Fruit fly (Drosophila melanogaster) whole organism, embryonic: ENCODE measurements around the gene betaTub65B.
A peak's percentile ranks its signal among the peaks of the same experiment; 100 is the strongest.

ENCODE experiments used
- Aef1 ChIP-seq: fragments of 200-800 bp; sonication (Bioruptor generic); IDR thresholded peaks from 3 replicates; pipeline ENCODE4 v1.3.6; 2022; ENCODE audit warnings: missing biosample characterization, missing genetic modification characterization
- Bgb ChIP-seq: fragments of 200-800 bp; sonication (Bioruptor generic); IDR thresholded peaks from 2 replicates; pipeline ENCODE4 v1.3.6; 2022; ENCODE audit warnings: missing biosample characterization, missing genetic modification characterization; ENCODE audit not compliant: partially characterized antibody
- CG10543 ChIP-seq: fragments of 200-800 bp; sonication (Bioruptor generic); optimal IDR thresholded peaks from 3 replicates; lab custom pipeline; 2017; ENCODE audit warnings: missing biosample characterization, mild to moderate bottlenecking, missing genetic modification characterization, moderate library complexity
- CG11085 ChIP-seq: fragments of 200-800 bp; sonication (Bioruptor generic); IDR thresholded peaks from 2 replicates; pipeline ENCODE4 v1.3.6; 2022; ENCODE audit warnings: missing biosample characterization, missing genetic modification characterization
- CG12236 ChIP-seq: fragments of 200-800 bp; sonication (Bioruptor generic); optimal IDR thresholded peaks from 2 replicates; lab custom pipeline; 2016; ENCODE audit warnings: missing biosample characterization, missing genetic modification characterization
- CG12659 ChIP-seq: fragments of 200-800 bp; sonication (Bioruptor generic); optimal IDR thresholded peaks from 3 replicates; lab custom pipeline; 2017; ENCODE audit warnings: mild to moderate bottlenecking, missing biosample characterization, missing genetic modification reagents, missing genetic modification characterization
- CG12769 ChIP-seq: fragments of 200-800 bp; sonication (Bioruptor generic); optimal IDR thresholded peaks from 2 replicates; lab custom pipeline; 2019; ENCODE audit warnings: missing biosample characterization, mild to moderate bottlenecking, missing genetic modification characterization, moderate library complexity
- CG15514 ChIP-seq: fragments of 200-800 bp; sonication (Bioruptor generic); optimal IDR thresholded peaks from 3 replicates; lab custom pipeline; 2017; ENCODE audit warnings: missing biosample characterization, missing genetic modification characterization, mild to moderate bottlenecking, moderate library complexity, missing genetic modification reagents
- CG17328 ChIP-seq: fragments of 200-800 bp; sonication (Bioruptor generic); IDR thresholded peaks from 2 replicates; pipeline ENCODE4 v1.3.6; 2022; ENCODE audit warnings: missing biosample characterization, missing genetic modification characterization
- CG17829 ChIP-seq: fragments of 200-800 bp; optimal IDR thresholded peaks from 2 replicates; lab custom pipeline; 2019; ENCODE audit warnings: missing biosample characterization, mild to moderate bottlenecking, missing genetic modification characterization, moderate library complexity
- CG2712 ChIP-seq: fragments of 200-800 bp; optimal IDR thresholded peaks from 3 replicates; lab custom pipeline; 2019; ENCODE audit warnings: missing biosample characterization, mild to moderate bottlenecking, missing genetic modification characterization, moderate library complexity
- CG33557 ChIP-seq: fragments of 200-800 bp; sonication (Bioruptor generic); optimal IDR thresholded peaks from 2 replicates; lab custom pipeline; 2019; ENCODE audit warnings: missing biosample characterization, mild to moderate bottlenecking, missing genetic modification characterization, moderate library complexity
- CG34422 ChIP-seq: fragments of 200-800 bp; sonication (Bioruptor generic); IDR thresholded peaks from 3 replicates; pipeline ENCODE4 v1.3.6; 2022; ENCODE audit warnings: missing biosample characterization, missing genetic modification characterization
- CG4730 ChIP-seq: fragments of 200-800 bp; sonication (Bioruptor generic); IDR thresholded peaks from 2 replicates; pipeline ENCODE4 v1.3.6; 2022; ENCODE audit warnings: missing biosample characterization, missing genetic modification characterization
- CG7271 ChIP-seq: fragments of 200-800 bp; sonication (Bioruptor generic); optimal IDR thresholded peaks from 2 replicates; lab custom pipeline; 2018; ENCODE audit warnings: missing biosample characterization, mild to moderate bottlenecking, missing genetic modification characterization, moderate library complexity
- CG8765 ChIP-seq: fragments of 200-800 bp; sonication (Bioruptor generic); IDR thresholded peaks from 2 replicates; pipeline ENCODE4 v1.3.6; 2022; ENCODE audit warnings: missing biosample characterization, missing genetic modification characterization
- D ChIP-seq, 2 experiments: fragments of 200-800 bp in 1 of 2; fragments of >200 bp in 1 of 2; sonication (Bioruptor generic) in 1 of 2; optimal IDR thresholded peaks; 2 replicates in 1 of 2; 3 replicates in 1 of 2; lab custom pipeline; 2017; ENCODE audit warnings: mild to moderate bottlenecking in 1 of 2, missing biosample characterization in 1 of 2, missing genetic modification characterization in 1 of 2, missing genetic modification reagents in 1 of 2
- Dip3 ChIP-seq: fragments of 200-800 bp; sonication (Bioruptor generic); optimal IDR thresholded peaks from 3 replicates; lab custom pipeline; 2016; ENCODE audit warnings: missing biosample characterization, missing genetic modification characterization
- Doc3 ChIP-seq: fragments of 200-800 bp; sonication (Bioruptor generic); IDR thresholded peaks from 3 replicates; pipeline ENCODE4 v1.3.6; 2022; ENCODE audit warnings: missing biosample characterization, missing genetic modification characterization; ENCODE audit not compliant: partially characterized antibody
- H15 ChIP-seq: fragments of 200-800 bp; sonication (Bioruptor generic); IDR thresholded peaks from 3 replicates; pipeline ENCODE4 v1.3.6; 2022; ENCODE audit warnings: missing biosample characterization, missing genetic modification characterization
- Hey ChIP-seq: fragments of 200-800 bp; sonication (Bioruptor generic); optimal IDR thresholded peaks from 3 replicates; lab custom pipeline; 2018; ENCODE audit warnings: missing biosample characterization, mild to moderate bottlenecking, missing genetic modification characterization
- HmgD ChIP-seq: fragments of 200-800 bp; sonication (Bioruptor generic); optimal IDR thresholded peaks from 3 replicates; lab custom pipeline; 2016; ENCODE audit warnings: missing biosample characterization, missing genetic modification characterization
- Hmr ChIP-seq: fragments of 200-800 bp; sonication (Bioruptor generic); optimal IDR thresholded peaks from 3 replicates; lab custom pipeline; 2017; ENCODE audit warnings: mild to moderate bottlenecking, missing biosample characterization, missing genetic modification reagents, missing genetic modification characterization
- Mad ChIP-seq: fragments of 200-800 bp; sonication (Bioruptor generic); optimal IDR thresholded peaks from 2 replicates; lab custom pipeline; 2016; ENCODE audit warnings: missing biosample characterization, missing genetic modification characterization
- Nf-YC ChIP-seq: fragments of 200-800 bp; optimal IDR thresholded peaks from 3 replicates; lab custom pipeline; 2019; ENCODE audit warnings: missing biosample characterization, mild to moderate bottlenecking, missing genetic modification characterization, moderate library complexity
- Sry-δ ChIP-seq: fragments of 200-800 bp; sonication (Bioruptor generic); optimal IDR thresholded peaks from 2 replicates; lab custom pipeline; 2016; ENCODE audit warnings: missing biosample characterization, missing genetic modification characterization
- TFAM ChIP-seq: fragments of 200-800 bp; sonication (Bioruptor generic); optimal IDR thresholded peaks from 2 replicates; lab custom pipeline; 2017; ENCODE audit warnings: missing biosample characterization, missing genetic modification characterization, inconsistent platforms
- Trl ChIP-seq, 3 experiments: fragments of >200 bp in 2 of 3; fragments of 200-800 bp in 1 of 3; sonication (Bioruptor generic) in 1 of 3; optimal IDR thresholded peaks; 2 replicates in 1 of 3; 3 replicates in 2 of 3; lab custom pipeline; 2016 to 2017; ENCODE audit warnings: missing biosample characterization in 1 of 3, missing genetic modification characterization in 1 of 3
- aop ChIP-seq: fragments of 200-800 bp; sonication (Bioruptor generic); IDR thresholded peaks from 2 replicates; pipeline ENCODE4 v1.3.6; 2022; ENCODE audit warnings: missing biosample characterization, missing genetic modification characterization
- ase ChIP-seq: fragments of 200-800 bp; sonication (Bioruptor generic); IDR thresholded peaks from 3 replicates; pipeline ENCODE4 v1.3.6; 2022; ENCODE audit warnings: missing biosample characterization, missing genetic modification characterization
- crc ChIP-seq: fragments of 200-800 bp; sonication (Bioruptor generic); optimal IDR thresholded peaks from 2 replicates; lab custom pipeline; 2016; ENCODE audit warnings: missing biosample characterization, missing genetic modification characterization
- croc ChIP-seq: fragments of 200-800 bp; sonication (Bioruptor generic); conservative IDR thresholded peaks from 3 replicates; pipeline ENCODE4 v1.3.6; 2022; ENCODE audit warnings: missing biosample characterization, missing genetic modification characterization
- dpn ChIP-seq, 2 experiments: fragments of 200-800 bp; sonication (Bioruptor generic); optimal IDR thresholded peaks; 3 replicates each; lab custom pipeline; 2016; ENCODE audit warnings: missing biosample characterization in 2 of 2, missing genetic modification characterization in 2 of 2
- dysf ChIP-seq: fragments of 200-800 bp; sonication (Bioruptor generic); IDR thresholded peaks from 3 replicates; pipeline ENCODE4 v1.3.6; 2022; ENCODE audit warnings: missing biosample characterization, missing genetic modification characterization
- fd96Cb ChIP-seq: fragments of 200-800 bp; sonication (Bioruptor generic); optimal IDR thresholded peaks from 2 replicates; lab custom pipeline; 2018; ENCODE audit warnings: missing biosample characterization, mild to moderate bottlenecking, missing genetic modification characterization, moderate library complexity
- gcm2 ChIP-seq: fragments of 200-800 bp; sonication (Bioruptor generic); optimal IDR thresholded peaks from 2 replicates; lab custom pipeline; 2016; ENCODE audit warnings: missing biosample characterization, missing genetic modification characterization
- gfzf ChIP-seq: fragments of 200-800 bp; sonication (Bioruptor generic); optimal IDR thresholded peaks from 2 replicates; lab custom pipeline; 2016; ENCODE audit warnings: missing biosample characterization, mild to moderate bottlenecking, missing genetic modification characterization, moderate library complexity
- gsb-n ChIP-seq: fragments of 200-800 bp; sonication (Bioruptor generic); optimal IDR thresholded peaks from 3 replicates; lab custom pipeline; 2018; ENCODE audit warnings: missing biosample characterization, mild to moderate bottlenecking, missing genetic modification characterization
- insv ChIP-seq, 2 experiments: fragments of 200-800 bp; sonication (Bioruptor generic); optimal IDR thresholded peaks; 3 replicates each; lab custom pipeline; 2016 to 2018; ENCODE audit warnings: missing biosample characterization in 2 of 2, missing genetic modification characterization in 2 of 2
- kah ChIP-seq: fragments of 200-800 bp; sonication (Bioruptor generic); optimal IDR thresholded peaks from 2 replicates; lab custom pipeline; 2018; ENCODE audit warnings: missing biosample characterization, mild to moderate bottlenecking, missing genetic modification characterization
- kni ChIP-seq: fragments of 200-800 bp; sonication (Bioruptor generic); optimal IDR thresholded peaks from 3 replicates; lab custom pipeline; 2017; ENCODE audit warnings: mild to moderate bottlenecking, missing biosample characterization, missing genetic modification reagents, missing genetic modification characterization
- oc ChIP-seq: fragments of 200-800 bp; sonication (Bioruptor generic); optimal IDR thresholded peaks from 2 replicates; lab custom pipeline; 2018; ENCODE audit warnings: missing biosample characterization, mild to moderate bottlenecking, missing genetic modification characterization, moderate library complexity
- p53 ChIP-seq: fragments of 200-800 bp; sonication (Bioruptor generic); optimal IDR thresholded peaks from 2 replicates; lab custom pipeline; 2016; ENCODE audit warnings: missing biosample characterization, missing genetic modification characterization
- pfk ChIP-seq: fragments of 200-800 bp; sonication (Bioruptor generic); optimal IDR thresholded peaks from 2 replicates; lab custom pipeline; 2018; ENCODE audit warnings: missing biosample characterization, mild to moderate bottlenecking, missing genetic modification characterization, moderate library complexity
- pho ChIP-seq: fragments of 200-800 bp; sonication (Bioruptor generic); optimal IDR thresholded peaks from 2 replicates; lab custom pipeline; 2016; ENCODE audit warnings: missing biosample characterization, missing genetic modification characterization
- pum ChIP-seq: fragments of 200-800 bp; sonication (Bioruptor generic); optimal IDR thresholded peaks from 2 replicates; lab custom pipeline; 2016; ENCODE audit warnings: missing biosample characterization, missing genetic modification characterization
- seq ChIP-seq: fragments of 200-800 bp; sonication (Bioruptor generic); IDR thresholded peaks from 2 replicates; pipeline ENCODE4 v1.3.6; 2022; ENCODE audit warnings: missing biosample characterization, missing genetic modification characterization
- stwl ChIP-seq: fragments of 200-800 bp; sonication (Bioruptor generic); optimal IDR thresholded peaks from 3 replicates; lab custom pipeline; 2018; ENCODE audit warnings: missing biosample characterization, mild to moderate bottlenecking, missing genetic modification characterization, moderate library complexity
- twi ChIP-seq: fragments of 200-800 bp; optimal IDR thresholded peaks from 2 replicates; lab custom pipeline; 2019; ENCODE audit warnings: missing biosample characterization, mild to moderate bottlenecking, missing genetic modification characterization, moderate library complexity
- unc-4 ChIP-seq: fragments of 200-800 bp; sonication (Bioruptor generic); IDR thresholded peaks from 2 replicates; pipeline ENCODE4 v1.3.6; 2022; ENCODE audit warnings: missing biosample characterization, missing genetic modification characterization; ENCODE audit not compliant: partially characterized antibody

The betaTub65B gene

DNA sequence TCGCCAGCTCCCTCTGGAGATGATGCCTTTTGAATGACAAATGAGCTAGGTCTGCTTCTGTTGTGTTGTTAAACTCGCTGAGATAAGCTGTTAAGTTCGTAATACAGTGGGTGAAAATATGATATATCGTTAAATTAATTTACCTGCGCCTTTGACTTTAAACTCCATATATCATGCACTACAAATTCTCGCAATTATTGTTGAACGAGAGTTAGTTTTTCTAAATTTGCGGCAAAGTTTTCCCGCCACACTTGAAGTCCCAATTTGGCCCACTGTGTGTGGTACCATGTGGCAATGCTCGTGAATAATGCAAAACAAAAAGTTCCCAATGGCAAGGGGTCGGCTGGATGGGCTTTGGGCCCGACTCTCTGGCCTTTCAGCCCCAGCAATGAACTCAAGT, 46.2 kb downstream of the betaTub65B start (continued):
- TF ChIP-seq CG12769 (peak; percentile 85), kah (GFP tag; lab: Kevin White, UChicago) (peak; percentile 41), Aef1 (GFP tag; lab: Robert Waterston, UW) (peak; percentile 42; the same call in 2 of the 3 replicates), CG12659 (peak; percentile 48), CG2712 (no peak), insv (GFP tag; optimal IDR thresholded peaks at IDR 0.05; lab: Kevin White, UChicago) (no peak), aop (GFP tag; lab: Robert Waterston, UW) (no peak), fd96Cb (peak; percentile 70), gcm2 (GFP tag; lab: Kevin White, UChicago) (no peak), Doc3 (no peak), pfk (GFP tag; lab: Kevin White, UChicago) (no peak), crc (peak; percentile 36), p53 (GFP tag; lab: Kevin White, UChicago) (no peak), Hey (no peak), CG34422 (0 out of 3 replicates have a peak, but pooled peaks have one; percentile 64), Trl (optimal IDR thresholded peaks at IDR 0.05; lab: Kevin White, UChicago) (no peak), Trl (GFP tag; optimal IDR thresholded peaks at IDR 0.05; lab: Kevin White, UChicago) (peak; percentile 5), TFAM (no peak), Hmr (GFP tag; lab: Kevin White, UChicago) (peak; percentile 46), Mad (GFP tag; lab: Kevin White, UChicago) (peak; percentile 34), seq (peak; percentile 65), H15 (GFP tag; lab: Robert Waterston, UW) (peak; percentile 74), croc (GFP tag; lab: Robert Waterston, UW) (peak; percentile 41; the same call in 1 of the 3 replicates), CG10543 (no peak), Dip3 (no peak), CG11085 (peak; percentile 39; the same call in 1 of the 2 replicates), CG12236 (GFP tag; lab: Kevin White, UChicago) (peak; percentile 7), Bgb (GFP tag; lab: Robert Waterston, UW) (no peak), dysf (peak; percentile 80), gfzf (GFP tag; lab: Kevin White, UChicago) (no peak), CG15514 (GFP tag; lab: Kevin White, UChicago) (peak; percentile 37), twi (tag; lab: Kevin White, UChicago) (no peak), gsb-n (tag; lab: Kevin White, UChicago) (no peak), CG7271 (no peak), pho (no peak), CG33557 (GFP tag; lab: Kevin White, UChicago) (no peak), unc-4 (no peak), stwl (tag; lab: Kevin White, UChicago) (no peak), HmgD (GFP tag; lab: Kevin White, UChicago) (no peak), CG17829 (no peak), kni (GFP tag; lab: Kevin White, UChicago) (no peak), Sry-δ (GFP tag; lab: Kevin White, UChicago) (no peak), Nf-YC (no peak), CG4730 (GFP tag; lab: Robert Waterston, UW) (peak; percentile 73), CG17328 (peak; percentile 74), CG8765 (no peak), pum (GFP tag; lab: Kevin White, UChicago) (peak; percentile 41), oc (tag; lab: Kevin White, UChicago) (peak; percentile 68), ase (GFP tag; lab: Robert Waterston, UW) (peak; percentile 72; the same call in 2 of the 3 replicates), dpn (GFP tag; optimal IDR thresholded peaks at IDR 0.05; lab: Kevin White, UChicago) (peak; percentile 59 to 61), D (optimal IDR thresholded peaks at IDR 0.05; lab: Kevin White, UChicago) (no peak), D (GFP tag; optimal IDR thresholded peaks at IDR 0.05; lab: Kevin White, UChicago) (peak; percentile 38)
